Fruit fly (Drosophila melanogaster) whole organism, embryonic: ENCODE data around the gene Mtl.

ENCODE experiments used
- CG16779 ChIP-seq: fragments of 200-800 bp; sonication (Bioruptor generic); IDR thresholded peaks from 2 replicates; pipeline ENCODE4 v1.3.6; 2022; ENCODE audit warnings: missing biosample characterization, missing genetic modification characterization
- CG7372 ChIP-seq: fragments of 200-800 bp; sonication (Bioruptor generic); IDR thresholded peaks from 2 replicates; pipeline ENCODE4 v1.3.6; 2022; ENCODE audit warnings: missing biosample characterization, missing genetic modification characterization
- GATAe ChIP-seq: fragments of 200-800 bp; sonication (Bioruptor generic); conservative IDR thresholded peaks from 2 replicates; pipeline ENCODE4 v1.3.6; 2022; ENCODE audit warnings: missing biosample characterization, missing genetic modification characterization
- gsb ChIP-seq: fragments of 200-800 bp; sonication (Bioruptor generic); IDR thresholded peaks from 2 replicates; pipeline ENCODE4 v1.3.6; 2022; ENCODE audit warnings: missing biosample characterization, missing genetic modification characterization
- hbn ChIP-seq: fragments of 200-800 bp; sonication (Bioruptor generic); IDR thresholded peaks from 2 replicates; pipeline ENCODE4 v1.3.6; 2022; ENCODE audit warnings: missing biosample characterization, missing genetic modification characterization; ENCODE audit not compliant: partially characterized antibody
- onecut ChIP-seq: fragments of 200-800 bp; sonication (Bioruptor generic); IDR thresholded peaks from 2 replicates; pipeline ENCODE4 v1.3.6; 2022; ENCODE audit warnings: missing biosample characterization, missing genetic modification characterization
- wek ChIP-seq: fragments of 200-800 bp; sonication (Bioruptor generic); optimal IDR thresholded peaks from 3 replicates; lab custom pipeline; 2018; ENCODE audit warnings: missing biosample characterization, mild to moderate bottlenecking, missing genetic modification characterization, moderate library complexity

DNA sequence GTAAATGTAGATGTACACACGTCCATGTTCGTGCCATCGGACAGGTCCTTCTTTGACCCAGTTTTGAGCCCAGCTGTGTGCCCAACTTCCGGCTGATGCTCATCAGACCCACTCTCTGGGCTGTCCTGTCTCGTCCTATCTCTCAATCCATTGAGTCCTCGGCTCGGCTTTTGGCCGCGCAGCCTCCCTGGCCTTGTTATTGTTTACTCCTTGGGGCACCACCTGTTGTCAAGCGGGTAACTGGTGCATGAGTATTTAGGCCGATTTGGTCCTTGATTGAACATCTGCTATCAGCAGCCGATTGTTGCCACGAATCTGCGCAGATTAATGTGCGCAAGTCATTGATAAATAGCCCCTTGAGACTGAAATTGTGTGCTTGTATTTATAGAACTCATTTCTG, 25.2 kb downstream of the Mtl start:
- TF ChIP-seq wek (GFP tag; lab: Kevin White, UChicago) (no peak), CG7372 (no peak), gsb (GFP tag; lab: Robert Waterston, UW) (no peak), hbn (no peak), CG16779 (no peak), onecut (GFP tag; lab: Robert Waterston, UW) (no peak), GATAe (GFP tag; lab: Robert Waterston, UW) (no peak)
